Worm (Caenorhabditis elegans): Measurements from ENCODE around the gene cyn-7.
"Not testable (repeated sequence)": the region's sequence is repeated elsewhere in the genome, so short reads cannot be mapped to it uniquely, and the experiment has no call there.

ce11 chrV:15168018-15168417, 19.2 kb downstream of the cyn-7 start:
- TF ChIP-seq nhr-10 (tag; optimal IDR thresholded peaks at IDR 0.05); nhr-11 (tag; optimal IDR thresholded peaks at IDR 0.05); skn-1 (tag; optimal IDR thresholded peaks at IDR 0.05); ceh-16 (tag; optimal IDR thresholded peaks at IDR 0.05); ama-1 (optimal IDR thresholded peaks at IDR 0.05); crh-2 (tag; optimal IDR thresholded peaks at IDR 0.05); aly-2 (tag; optimal IDR thresholded peaks at IDR 0.05); nhr-6 (tag; optimal IDR thresholded peaks at IDR 0.05); egl-27 (tag; optimal IDR thresholded peaks at IDR 0.05): not testable (repeated sequence)
